Fruit fly (Drosophila melanogaster) whole organism, embryonic: ENCODE results near the gene CG14721.

Source experiments
- Atf3 ChIP-seq: fragments of 200-800 bp; sonication (Bioruptor generic); optimal IDR thresholded peaks from 3 replicates; lab custom pipeline; 2016; ENCODE audit warnings: missing biosample characterization, missing genetic modification characterization
- BEAF-32 ChIP-seq: fragments of 200-800 bp; sonication (Bioruptor generic); optimal IDR thresholded peaks from 3 replicates; lab custom pipeline; 2017; ENCODE audit warnings: missing biosample characterization, missing genetic modification characterization, mild to moderate bottlenecking, moderate library complexity, missing genetic modification reagents
- Bteb2 ChIP-seq: fragments of 200-800 bp; sonication (Bioruptor generic); optimal IDR thresholded peaks from 2 replicates; lab custom pipeline; 2016; ENCODE audit warnings: missing biosample characterization, missing genetic modification characterization
- CG10209 ChIP-seq: fragments of 200-800 bp; sonication (Bioruptor generic); optimal IDR thresholded peaks from 3 replicates; lab custom pipeline; 2017; ENCODE audit warnings: missing biosample characterization, mild to moderate bottlenecking, missing genetic modification characterization, missing genetic modification reagents
- CG10274 ChIP-seq: fragments of 200-800 bp; sonication (Bioruptor generic); optimal IDR thresholded peaks from 3 replicates; lab custom pipeline; 2017; ENCODE audit warnings: missing biosample characterization, mild to moderate bottlenecking, missing genetic modification characterization
- CG12391 ChIP-seq: fragments of 200-800 bp; sonication (Bioruptor generic); optimal IDR thresholded peaks from 3 replicates; lab custom pipeline; 2018; ENCODE audit warnings: missing biosample characterization, mild to moderate bottlenecking, missing genetic modification characterization, moderate library complexity
- CG14050 ChIP-seq: fragments of 200-800 bp; sonication (Bioruptor generic); IDR thresholded peaks from 3 replicates; pipeline ENCODE4 v1.3.6; 2022; ENCODE audit warnings: missing biosample characterization, missing genetic modification characterization
- CG14710 ChIP-seq: fragments of 200-800 bp; sonication (Bioruptor generic); optimal IDR thresholded peaks from 3 replicates; lab custom pipeline; 2019; ENCODE audit warnings: missing biosample characterization, mild to moderate bottlenecking, missing genetic modification characterization, moderate library complexity
- CG15011 ChIP-seq: fragments of 200-800 bp; sonication (Bioruptor generic); optimal IDR thresholded peaks from 3 replicates; lab custom pipeline; 2018; ENCODE audit warnings: missing biosample characterization, mild to moderate bottlenecking, missing genetic modification characterization
- CG15514 ChIP-seq: fragments of 200-800 bp; sonication (Bioruptor generic); optimal IDR thresholded peaks from 3 replicates; lab custom pipeline; 2017; ENCODE audit warnings: missing biosample characterization, missing genetic modification characterization, mild to moderate bottlenecking, moderate library complexity, missing genetic modification reagents
- CG15696 ChIP-seq: fragments of 200-800 bp; sonication (Bioruptor generic); optimal IDR thresholded peaks from 2 replicates; lab custom pipeline; 2019; ENCODE audit warnings: missing biosample characterization, mild to moderate bottlenecking, missing genetic modification characterization, moderate library complexity
- CG17568 ChIP-seq: fragments of 200-800 bp; sonication (Bioruptor generic); optimal IDR thresholded peaks from 2 replicates; lab custom pipeline; 2018; ENCODE audit warnings: missing biosample characterization, mild to moderate bottlenecking, missing genetic modification characterization, moderate library complexity
- CG30431 ChIP-seq: fragments of 200-800 bp; sonication (Bioruptor generic); optimal IDR thresholded peaks from 2 replicates; lab custom pipeline; 2017; ENCODE audit warnings: missing biosample characterization, missing genetic modification characterization
- CG3726 ChIP-seq: fragments of 200-800 bp; sonication (Bioruptor generic); IDR thresholded peaks from 3 replicates; pipeline ENCODE4, ENCODE4 v1.3.6; 2022; ENCODE audit warnings: missing biosample characterization, missing genetic modification characterization
- CG42726 ChIP-seq: fragments of 200-800 bp; sonication (Bioruptor generic); IDR thresholded peaks from 2 replicates; pipeline ENCODE4 v1.3.6; 2022; ENCODE audit warnings: missing biosample characterization, missing genetic modification characterization; ENCODE audit not compliant: partially characterized antibody
- CG43689 ChIP-seq: fragments of 200-800 bp; sonication (Bioruptor generic); IDR thresholded peaks from 2 replicates; pipeline ENCODE4 v1.3.6; 2022; ENCODE audit warnings: missing biosample characterization, missing genetic modification characterization
- CG4707 ChIP-seq: fragments of 200-800 bp; sonication (Bioruptor generic); optimal IDR thresholded peaks from 2 replicates; lab custom pipeline; 2018; ENCODE audit warnings: missing biosample characterization, mild to moderate bottlenecking, missing genetic modification characterization, moderate library complexity
- CG4820 ChIP-seq: fragments of 200-800 bp; sonication (Bioruptor generic); optimal IDR thresholded peaks from 3 replicates; lab custom pipeline; 2016; ENCODE audit warnings: missing biosample characterization, missing genetic modification characterization
- CG7786 ChIP-seq: fragments of 200-800 bp; sonication (Bioruptor generic); optimal IDR thresholded peaks from 2 replicates; lab custom pipeline; 2016; ENCODE audit warnings: missing biosample characterization, missing genetic modification characterization
- CG8089 ChIP-seq: fragments of 200-800 bp; sonication (Bioruptor generic); optimal IDR thresholded peaks from 3 replicates; lab custom pipeline; 2016; ENCODE audit warnings: missing biosample characterization, missing genetic modification characterization
- CG9817 ChIP-seq: fragments of 200-800 bp; sonication (Bioruptor generic); optimal IDR thresholded peaks from 2 replicates; lab custom pipeline; 2018; ENCODE audit warnings: missing biosample characterization, mild to moderate bottlenecking, missing genetic modification characterization, moderate library complexity
- CTCF ChIP-seq: fragments of 200-800 bp; sonication (Bioruptor generic); optimal IDR thresholded peaks from 2 replicates; lab custom pipeline; 2017; ENCODE audit warnings: missing biosample characterization, mild to moderate bottlenecking, missing genetic modification characterization, moderate library complexity
- D19A ChIP-seq: fragments of 200-800 bp; optimal IDR thresholded peaks from 3 replicates; lab custom pipeline; 2019; ENCODE audit warnings: missing biosample characterization, mild to moderate bottlenecking, missing genetic modification characterization, moderate library complexity
- Dref ChIP-seq: fragments of 200-800 bp; sonication (Bioruptor generic); IDR thresholded peaks from 2 replicates; pipeline ENCODE4 v1.3.6; 2022; ENCODE audit warnings: missing biosample characterization, missing genetic modification characterization
- HLH4C ChIP-seq: fragments of 200-800 bp; sonication (Bioruptor generic); IDR thresholded peaks from 3 replicates; pipeline ENCODE4 v1.3.6; 2022; ENCODE audit warnings: missing biosample characterization, missing genetic modification characterization; ENCODE audit not compliant: partially characterized antibody
- Hand ChIP-seq: fragments of 200-800 bp; sonication (Bioruptor generic); optimal IDR thresholded peaks from 2 replicates; lab custom pipeline; 2017; ENCODE audit warnings: mild to moderate bottlenecking, missing biosample characterization, missing genetic modification reagents, missing genetic modification characterization
- Lhr ChIP-seq: fragments of 200-800 bp; sonication (Bioruptor generic); optimal IDR thresholded peaks from 3 replicates; lab custom pipeline; 2017; ENCODE audit warnings: mild to moderate bottlenecking, missing biosample characterization, missing genetic modification reagents, missing genetic modification characterization
- Myb ChIP-seq: fragments of 200-800 bp; sonication (Bioruptor generic); optimal IDR thresholded peaks from 2 replicates; lab custom pipeline; 2016; ENCODE audit warnings: missing biosample characterization, missing genetic modification characterization
- NFAT ChIP-seq: fragments of 200-800 bp; sonication (Bioruptor generic); IDR thresholded peaks from 2 replicates; pipeline ENCODE4 v1.3.6; 2022; ENCODE audit warnings: missing biosample characterization, missing genetic modification characterization
- Optix ChIP-seq: fragments of 200-800 bp; sonication (Bioruptor generic); IDR thresholded peaks from 3 replicates; pipeline ENCODE4 v1.3.6; 2022; ENCODE audit warnings: missing biosample characterization, missing genetic modification characterization
- Pdp1 ChIP-seq, 2 experiments: fragments of 200-800 bp; sonication (Bioruptor generic); optimal IDR thresholded peaks; 3 replicates each; lab custom pipeline; 2016; ENCODE audit warnings: missing biosample characterization in 2 of 2, missing genetic modification characterization in 2 of 2, mild to moderate bottlenecking in 1 of 2, moderate library complexity in 1 of 2
- Ptx1 ChIP-seq: fragments of 200-800 bp; sonication (Bioruptor generic); IDR thresholded peaks from 2 replicates; pipeline ENCODE4 v1.3.6; 2022; ENCODE audit warnings: missing biosample characterization, missing genetic modification characterization
- Ravus ChIP-seq: fragments of 200-800 bp; sonication (Bioruptor generic); IDR thresholded peaks from 2 replicates; pipeline ENCODE4 v1.3.6; 2022; ENCODE audit warnings: missing biosample characterization, missing genetic modification characterization
- TFAM ChIP-seq: fragments of 200-800 bp; sonication (Bioruptor generic); optimal IDR thresholded peaks from 2 replicates; lab custom pipeline; 2017; ENCODE audit warnings: missing biosample characterization, missing genetic modification characterization, inconsistent platforms
- cas ChIP-seq: fragments of 200-800 bp; sonication (Bioruptor generic); IDR thresholded peaks from 2 replicates; pipeline ENCODE4 v1.3.6; 2022; ENCODE audit warnings: missing biosample characterization, missing genetic modification characterization
- caup ChIP-seq: fragments of 200-800 bp; sonication (Bioruptor generic); optimal IDR thresholded peaks from 3 replicates; lab custom pipeline; 2017; ENCODE audit warnings: missing biosample characterization, mild to moderate bottlenecking, missing genetic modification characterization, moderate library complexity; ENCODE audit not compliant: severe bottlenecking
- da ChIP-seq: fragments of 200-800 bp; sonication (Bioruptor generic); optimal IDR thresholded peaks from 2 replicates; lab custom pipeline; 2016; ENCODE audit warnings: missing biosample characterization, missing genetic modification characterization
- dm ChIP-seq: fragments of 200-800 bp; sonication (Bioruptor generic); optimal IDR thresholded peaks from 3 replicates; lab custom pipeline; 2016; ENCODE audit warnings: missing biosample characterization, missing genetic modification characterization
- dmrt99B ChIP-seq: fragments of 200-800 bp; sonication (Bioruptor generic); optimal IDR thresholded peaks from 2 replicates; lab custom pipeline; 2018; ENCODE audit warnings: missing biosample characterization, mild to moderate bottlenecking, missing genetic modification characterization, moderate library complexity
- eyg ChIP-seq: fragments of 200-800 bp; sonication (Bioruptor generic); optimal IDR thresholded peaks from 3 replicates; lab custom pipeline; 2016; ENCODE audit warnings: missing biosample characterization, missing genetic modification characterization
- fd3F ChIP-seq: fragments of 200-800 bp; sonication (Bioruptor generic); optimal IDR thresholded peaks from 2 replicates; lab custom pipeline; 2018; ENCODE audit warnings: missing biosample characterization, mild to moderate bottlenecking, missing genetic modification characterization, moderate library complexity
- gce ChIP-seq: fragments of 200-800 bp; sonication (Bioruptor generic); IDR thresholded peaks from 3 replicates; pipeline ENCODE4 v1.3.6; 2022; ENCODE audit warnings: missing biosample characterization, missing genetic modification characterization
- jumu ChIP-seq: fragments of 200-800 bp; sonication (Bioruptor generic); optimal IDR thresholded peaks from 3 replicates; lab custom pipeline; 2016; ENCODE audit warnings: missing biosample characterization, missing genetic modification characterization
- lilli ChIP-seq: fragments of 200-800 bp; sonication (Bioruptor generic); optimal IDR thresholded peaks from 3 replicates; lab custom pipeline; 2016; ENCODE audit warnings: missing biosample characterization, missing genetic modification characterization
- onecut ChIP-seq: fragments of 200-800 bp; sonication (Bioruptor generic); IDR thresholded peaks from 2 replicates; pipeline ENCODE4 v1.3.6; 2022; ENCODE audit warnings: missing biosample characterization, missing genetic modification characterization
- pfk ChIP-seq: fragments of 200-800 bp; sonication (Bioruptor generic); optimal IDR thresholded peaks from 2 replicates; lab custom pipeline; 2018; ENCODE audit warnings: missing biosample characterization, mild to moderate bottlenecking, missing genetic modification characterization, moderate library complexity
- pho ChIP-seq: fragments of 200-800 bp; sonication (Bioruptor generic); optimal IDR thresholded peaks from 2 replicates; lab custom pipeline; 2016; ENCODE audit warnings: missing biosample characterization, missing genetic modification characterization
- phol ChIP-seq: fragments of 200-800 bp; sonication (Bioruptor generic); optimal IDR thresholded peaks from 3 replicates; lab custom pipeline; 2018; ENCODE audit warnings: missing biosample characterization, mild to moderate bottlenecking, missing genetic modification characterization, moderate library complexity
- pzg ChIP-seq: fragments of 200-800 bp; sonication (Bioruptor generic); optimal IDR thresholded peaks from 3 replicates; lab custom pipeline; 2018; ENCODE audit warnings: missing biosample characterization, mild to moderate bottlenecking, missing genetic modification characterization, moderate library complexity
- sens-2 ChIP-seq: fragments of 200-800 bp; sonication (Bioruptor generic); IDR thresholded peaks from 2 replicates; pipeline ENCODE4 v1.3.6; 2022; ENCODE audit warnings: missing biosample characterization, missing genetic modification characterization
- tll ChIP-seq, 2 experiments: fragments of 200-800 bp in 1 of 2; fragments of >200 bp in 1 of 2; sonication (Bioruptor generic) in 1 of 2; optimal IDR thresholded peaks; 2 replicates each; lab custom pipeline; 2017 to 2019; ENCODE audit warnings: missing biosample characterization in 2 of 2, missing genetic modification characterization in 2 of 2, mild to moderate bottlenecking in 1 of 2, moderate library complexity in 1 of 2

Gene CG14721

DNA sequence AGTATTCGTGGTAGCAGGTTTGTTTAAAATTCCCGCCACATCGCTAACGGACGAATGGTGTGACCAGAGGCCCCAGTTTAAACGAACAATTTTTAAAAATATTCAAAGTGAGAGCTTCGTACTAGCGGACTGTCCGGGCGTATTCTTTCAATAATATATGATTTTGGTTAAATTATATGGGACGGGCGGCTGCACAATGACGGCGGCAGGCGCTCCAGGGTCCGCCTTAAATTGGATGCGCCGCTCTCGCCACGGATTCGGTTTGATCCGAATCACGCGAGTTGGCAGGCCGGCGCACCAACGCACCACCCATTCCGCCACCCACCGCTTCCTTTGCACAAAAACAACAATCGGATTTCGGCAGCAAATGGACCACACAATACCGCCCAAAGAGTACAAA lies at the start of gene CG14721 (continued):
- TF ChIP-seq phol (tag; lab: Kevin White, UChicago) (peak; percentile 50), CG4820 (GFP tag; lab: Kevin White, UChicago) (no peak), tll (GFP tag; optimal IDR thresholded peaks at IDR 0.05; lab: Kevin White, UChicago) (no peak), CG15011 (no peak), CG14710 (tag; lab: Kevin White, UChicago) (peak; percentile 58), D19A (tag; lab: Kevin White, UChicago) (no peak), cas (GFP tag; lab: Robert Waterston, UW) (no peak), eyg (no peak), pzg (GFP tag; lab: Kevin White, UChicago) (peak; percentile 77), CG3726 (GFP tag; lab: Robert Waterston, UW) (no peak), sens-2 (no peak), caup (GFP tag; lab: Kevin White, UChicago) (no peak), Pdp1 (GFP tag; optimal IDR thresholded peaks at IDR 0.05; lab: Kevin White, UChicago) (peak in 1 of 2 experiments; percentile 38), TFAM (GFP tag; lab: Kevin White, UChicago) (no peak), Ravus (no peak), CG14050 (GFP tag; lab: Robert Waterston, UW) (no peak), lilli (GFP tag; lab: Kevin White, UChicago) (no peak), HLH4C (GFP tag; lab: Robert Waterston, UW) (peak; percentile 37; the same call in 1 of the 3 replicates), CG8089 (GFP tag; lab: Kevin White, UChicago) (no peak), dmrt99B (no peak), CG17568 (no peak), jumu (GFP tag; lab: Kevin White, UChicago) (peak; percentile 55), dm (GFP tag; lab: Kevin White, UChicago) (peak; percentile 51), fd3F (GFP tag; lab: Kevin White, UChicago) (no peak), CG7786 (no peak), CG12391 (tag; lab: Kevin White, UChicago) (peak; percentile 25), Atf3 (GFP tag; lab: Kevin White, UChicago) (no peak), Ptx1 (0 out of 2 replicates have a peak, but pooled peaks have one; percentile 17), pho (GFP tag; lab: Kevin White, UChicago) (no peak), Lhr (GFP tag; lab: Kevin White, UChicago) (peak; percentile 57), Hand (GFP tag; lab: Kevin White, UChicago) (no peak), Myb (GFP tag; lab: Kevin White, UChicago) (peak; percentile 90), CG15696 (tag; lab: Kevin White, UChicago) (no peak), NFAT (GFP tag; lab: Robert Waterston, UW) (no peak), CG42726 (no peak), CG4707 (GFP tag; lab: Kevin White, UChicago) (no peak), Dref (GFP tag; lab: Robert Waterston, UW) (0 out of 2 replicates have a peak, but pooled peaks have one; percentile 31), CTCF (peak; percentile 51), CG10274 (GFP tag; lab: Kevin White, UChicago) (no peak), pfk (no peak), CG15514 (GFP tag; lab: Kevin White, UChicago) (peak; percentile 86), Bteb2 (no peak), CG10209 (GFP tag; lab: Kevin White, UChicago) (no peak), CG43689 (no peak), CG30431 (GFP tag; lab: Kevin White, UChicago) (no peak), CG9817 (tag; lab: Kevin White, UChicago) (no peak), BEAF-32 (GFP tag; lab: Kevin White, UChicago) (peak; percentile 72), Optix (GFP tag; lab: Robert Waterston, UW) (no peak), da (GFP tag; lab: Kevin White, UChicago) (no peak), onecut (GFP tag; lab: Robert Waterston, UW) (no peak), gce (GFP tag; lab: Robert Waterston, UW) (no peak)
